Worm (Caenorhabditis elegans) whole organism, late embryonic: Measurements from ENCODE around the gene srd-45.
"Not testable (repeated sequence)": the region's sequence is repeated elsewhere in the genome, so short reads cannot be mapped to it uniquely, and the experiment has no call there.

Experiments
- T23F11.4 ChIP-seq: fragments of 200-800 bp; sonication (Bioruptor generic); optimal IDR thresholded peaks from 2 replicates; lab custom pipeline; 2018; ENCODE audit warnings: mild to moderate bottlenecking, missing genetic modification characterization, missing compliant biosample characterization
- ama-1 ChIP-seq: fragments of 150-350 bp; optimal IDR thresholded peaks from 2 replicates; lab custom pipeline; 2014
- ceh-19 ChIP-seq: fragments of 200-800 bp; sonication (Bioruptor generic); optimal IDR thresholded peaks from 2 replicates; lab custom pipeline; 2018; ENCODE audit warnings: mild to moderate bottlenecking, missing genetic modification characterization, missing compliant biosample characterization
- ceh-24 ChIP-seq: sonication (generic microtip); optimal IDR thresholded peaks from 2 replicates; lab custom pipeline; 2016; ENCODE audit warnings: mild to moderate bottlenecking, missing genetic modification characterization, missing compliant biosample characterization
- ceh-6 ChIP-seq: fragments of 200-800 bp; sonication (Bioruptor generic); optimal IDR thresholded peaks from 2 replicates; lab custom pipeline; 2018; ENCODE audit warnings: mild to moderate bottlenecking, missing genetic modification characterization, missing compliant biosample characterization
- ceh-9 ChIP-seq: sonication (generic microtip); optimal IDR thresholded peaks from 2 replicates; lab custom pipeline; 2016; ENCODE audit warnings: mild to moderate bottlenecking, missing genetic modification characterization, inconsistent platforms, missing compliant biosample characterization
- elt-2 ChIP-seq: sonication (generic microtip); optimal IDR thresholded peaks from 2 replicates; lab custom pipeline; 2016; ENCODE audit warnings: missing genetic modification reagents, missing genetic modification characterization, missing compliant biosample characterization
- ets-4 ChIP-seq: sonication (generic microtip); optimal IDR thresholded peaks from 2 replicates; lab custom pipeline; 2016; ENCODE audit warnings: missing genetic modification characterization, missing compliant biosample characterization
- fkh-10 ChIP-seq: fragments of 150-350 bp; optimal IDR thresholded peaks from 2 replicates; lab custom pipeline; 2014; ENCODE audit warnings: missing biosample characterization, missing genetic modification reagents, missing genetic modification characterization
- hlh-30 ChIP-seq: sonication (generic microtip); optimal IDR thresholded peaks from 2 replicates; lab custom pipeline; 2017; ENCODE audit warnings: antibody characterized with exemption, missing genetic modification characterization, missing compliant biosample characterization; ENCODE audit not compliant: insufficient read depth
- pha-4 ChIP-seq: fragments of 150-350 bp; optimal IDR thresholded peaks from 2 replicates; lab custom pipeline; 2018; ENCODE audit warnings: missing biosample characterization, missing genetic modification reagents, missing genetic modification characterization
- pqm-1 ChIP-seq: sonication (generic microtip); optimal IDR thresholded peaks from 2 replicates; lab custom pipeline; 2016; ENCODE audit warnings: missing genetic modification characterization, missing compliant biosample characterization
- pros-1 ChIP-seq: fragments of 150-350 bp; optimal IDR thresholded peaks from 2 replicates; lab custom pipeline; 2014; ENCODE audit warnings: missing biosample characterization, missing genetic modification reagents, missing genetic modification characterization

- TF ChIP-seq ama-1 (lab: Kevin White, UChicago); pqm-1 (tag; lab: Kevin White, UChicago); ets-4 (tag; lab: Kevin White, UChicago); T23F11.4 (GFP tag; lab: Kevin White, UChicago); ceh-24; pha-4 (tag; lab: Kevin White, UChicago); hlh-30 (tag; lab: Kevin White, UChicago); elt-2 (tag; lab: Kevin White, UChicago); ceh-6 (GFP tag; lab: Kevin White, UChicago); ceh-19 (GFP tag; lab: Kevin White, UChicago); pros-1 (tag; lab: Kevin White, UChicago); fkh-10 (GFP tag; lab: Kevin White, UChicago); ceh-9 (tag; lab: Kevin White, UChicago): not testable (repeated sequence)
Measured at ce11 chrX:12302755-12303154, 26.0 kb upstream of the srd-45 start, which contains the start of gene dot-1.3.
